Worm (Caenorhabditis elegans): ENCODE results near the gene F35E8.7.

- TF ChIP-seq ceh-13 (GFP tag; optimal IDR thresholded peaks at IDR 0.05) (no peak), hnd-1 (tag; optimal IDR thresholded peaks at IDR 0.05) (no peak), B0310.2 (tag; optimal IDR thresholded peaks at IDR 0.05) (no peak), ama-1 (optimal IDR thresholded peaks at IDR 0.05) (no peak), ets-7 (tag; optimal IDR thresholded peaks at IDR 0.05) (no peak), aly-1 (tag; optimal IDR thresholded peaks at IDR 0.05) (no peak), hmg-4 (GFP tag; optimal IDR thresholded peaks at IDR 0.05) (no peak), scrt-1 (GFP tag; IDR thresholded peaks at IDR 0.05) (no peak)
Measured at ce11 chrV:15879508-15879907, 34.3 kb upstream of the F35E8.7 start, which contains the start of gene nhr-84.
